Fruit fly (Drosophila melanogaster) whole organism, embryonic: ENCODE measurements around the gene CG14431.

ENCODE experiments used
- CG10147 ChIP-seq: fragments of 200-800 bp; sonication (Bioruptor generic); optimal IDR thresholded peaks from 2 replicates; lab custom pipeline; 2019; ENCODE audit warnings: missing biosample characterization, mild to moderate bottlenecking, missing genetic modification characterization, moderate library complexity
- CG11247 ChIP-seq: fragments of 200-800 bp; sonication (Bioruptor generic); IDR thresholded peaks from 2 replicates; pipeline ENCODE4 v1.3.6; 2022; ENCODE audit warnings: missing biosample characterization, missing genetic modification characterization
- CG11456 ChIP-seq: fragments of 200-800 bp; sonication (Bioruptor generic); IDR thresholded peaks from 3 replicates; pipeline ENCODE4 v1.3.6; 2022; ENCODE audit warnings: missing biosample characterization, missing genetic modification characterization
- CG13424 ChIP-seq: fragments of 200-800 bp; sonication (Bioruptor generic); optimal IDR thresholded peaks from 2 replicates; lab custom pipeline; 2019; ENCODE audit warnings: missing biosample characterization, mild to moderate bottlenecking, missing genetic modification characterization, moderate library complexity
- CG14965 ChIP-seq: fragments of 200-800 bp; sonication (Bioruptor generic); optimal IDR thresholded peaks from 2 replicates; lab custom pipeline; 2016; ENCODE audit warnings: missing biosample characterization, missing genetic modification characterization, borderline replicate concordance
- CG15601 ChIP-seq: fragments of 200-800 bp; sonication (Bioruptor generic); optimal IDR thresholded peaks from 3 replicates; lab custom pipeline; 2019; ENCODE audit warnings: missing biosample characterization, mild to moderate bottlenecking, missing genetic modification characterization, moderate library complexity
- CG1603 ChIP-seq: fragments of 200-800 bp; sonication (Bioruptor generic); optimal IDR thresholded peaks from 2 replicates; lab custom pipeline; 2019; ENCODE audit warnings: missing biosample characterization, mild to moderate bottlenecking, missing genetic modification characterization, moderate library complexity
- CG16779 ChIP-seq: fragments of 200-800 bp; sonication (Bioruptor generic); IDR thresholded peaks from 2 replicates; pipeline ENCODE4 v1.3.6; 2022; ENCODE audit warnings: missing biosample characterization, missing genetic modification characterization
- CG16863 ChIP-seq: fragments of 200-800 bp; sonication (Bioruptor generic); optimal IDR thresholded peaks from 3 replicates; lab custom pipeline; 2016; ENCODE audit warnings: missing biosample characterization, missing genetic modification characterization
- CG17328 ChIP-seq: fragments of 200-800 bp; sonication (Bioruptor generic); IDR thresholded peaks from 2 replicates; pipeline ENCODE4 v1.3.6; 2022; ENCODE audit warnings: missing biosample characterization, missing genetic modification characterization
- CG17802 ChIP-seq: fragments of 200-800 bp; sonication (Bioruptor generic); optimal IDR thresholded peaks from 2 replicates; lab custom pipeline; 2018; ENCODE audit warnings: missing biosample characterization, mild to moderate bottlenecking, missing genetic modification characterization, moderate library complexity
- CG2202 ChIP-seq: fragments of 200-800 bp; sonication (Bioruptor generic); optimal IDR thresholded peaks from 2 replicates; lab custom pipeline; 2018; ENCODE audit warnings: missing biosample characterization, mild to moderate bottlenecking, missing genetic modification characterization
- CG33557 ChIP-seq: fragments of 200-800 bp; sonication (Bioruptor generic); optimal IDR thresholded peaks from 2 replicates; lab custom pipeline; 2019; ENCODE audit warnings: missing biosample characterization, mild to moderate bottlenecking, missing genetic modification characterization, moderate library complexity
- CG4820 ChIP-seq: fragments of 200-800 bp; sonication (Bioruptor generic); optimal IDR thresholded peaks from 3 replicates; lab custom pipeline; 2016; ENCODE audit warnings: missing biosample characterization, missing genetic modification characterization
- CG6254 ChIP-seq: fragments of 200-800 bp; sonication (Bioruptor generic); optimal IDR thresholded peaks from 3 replicates; lab custom pipeline; 2017; ENCODE audit warnings: mild to moderate bottlenecking, missing biosample characterization, missing genetic modification reagents, missing genetic modification characterization
- CG6689 ChIP-seq: fragments of 200-800 bp; sonication (Bioruptor generic); IDR thresholded peaks from 2 replicates; pipeline ENCODE4 v1.3.6; 2022; ENCODE audit warnings: missing biosample characterization, missing genetic modification characterization
- CG6813 ChIP-seq: fragments of 200-800 bp; sonication (Bioruptor generic); optimal IDR thresholded peaks from 2 replicates; lab custom pipeline; 2017; ENCODE audit warnings: missing biosample characterization, missing genetic modification characterization, mild to moderate bottlenecking, moderate library complexity, missing genetic modification reagents
- CG7786 ChIP-seq: fragments of 200-800 bp; sonication (Bioruptor generic); optimal IDR thresholded peaks from 2 replicates; lab custom pipeline; 2016; ENCODE audit warnings: missing biosample characterization, missing genetic modification characterization
- CG8089 ChIP-seq: fragments of 200-800 bp; sonication (Bioruptor generic); optimal IDR thresholded peaks from 3 replicates; lab custom pipeline; 2016; ENCODE audit warnings: missing biosample characterization, missing genetic modification characterization
- CG8478 ChIP-seq: fragments of >200 bp; optimal IDR thresholded peaks from 2 replicates; lab custom pipeline; 2018
- Dp ChIP-seq: fragments of 200-800 bp; sonication (Bioruptor generic); optimal IDR thresholded peaks from 2 replicates; lab custom pipeline; 2018; ENCODE audit warnings: missing biosample characterization, mild to moderate bottlenecking, missing genetic modification characterization, moderate library complexity
- HmgD ChIP-seq: fragments of 200-800 bp; sonication (Bioruptor generic); optimal IDR thresholded peaks from 3 replicates; lab custom pipeline; 2016; ENCODE audit warnings: missing biosample characterization, missing genetic modification characterization
- Hr51 ChIP-seq, 2 experiments: fragments of 200-800 bp; sonication (Bioruptor generic); optimal IDR thresholded peaks; 2 replicates in 1 of 2; 3 replicates in 1 of 2; lab custom pipeline; 2016 to 2018; ENCODE audit warnings: missing biosample characterization in 2 of 2, missing genetic modification characterization in 2 of 2, mild to moderate bottlenecking in 1 of 2, moderate library complexity in 1 of 2
- Hr78 ChIP-seq, 2 experiments: fragments of 200-800 bp in 1 of 2; fragments of >200 bp in 1 of 2; sonication (Bioruptor generic) in 1 of 2; optimal IDR thresholded peaks; 2 replicates each; lab custom pipeline; 2017 to 2019; ENCODE audit warnings: missing biosample characterization in 2 of 2, missing genetic modification characterization in 2 of 2, mild to moderate bottlenecking in 1 of 2, moderate library complexity in 1 of 2
- Mad ChIP-seq: fragments of 200-800 bp; sonication (Bioruptor generic); optimal IDR thresholded peaks from 2 replicates; lab custom pipeline; 2016; ENCODE audit warnings: missing biosample characterization, missing genetic modification characterization
- NC2β ChIP-seq: fragments of 200-800 bp; sonication (Bioruptor generic); optimal IDR thresholded peaks from 2 replicates; lab custom pipeline; 2016; ENCODE audit warnings: missing biosample characterization, missing genetic modification characterization
- Nf-YC ChIP-seq: fragments of 200-800 bp; optimal IDR thresholded peaks from 3 replicates; lab custom pipeline; 2019; ENCODE audit warnings: missing biosample characterization, mild to moderate bottlenecking, missing genetic modification characterization, moderate library complexity
- Oli ChIP-seq: fragments of 200-800 bp; sonication (Bioruptor generic); optimal IDR thresholded peaks from 2 replicates; lab custom pipeline; 2018; ENCODE audit warnings: missing biosample characterization, mild to moderate bottlenecking, missing genetic modification characterization, moderate library complexity
- amos ChIP-seq: fragments of 200-800 bp; sonication (Bioruptor generic); IDR thresholded peaks from 2 replicates; pipeline ENCODE4 v1.3.6; 2022; ENCODE audit warnings: missing biosample characterization, missing genetic modification characterization; ENCODE audit not compliant: partially characterized antibody
- bcd ChIP-seq: fragments of 200-800 bp; sonication (Bioruptor generic); optimal IDR thresholded peaks from 2 replicates; lab custom pipeline; 2017; ENCODE audit warnings: missing biosample characterization, mild to moderate bottlenecking, missing genetic modification characterization
- klu ChIP-seq: fragments of 200-800 bp; sonication (Bioruptor generic); IDR thresholded peaks from 2 replicates; pipeline ENCODE4 v1.3.6; 2022; ENCODE audit warnings: missing biosample characterization, missing genetic modification characterization
- lab ChIP-seq: fragments of 200-800 bp; sonication (Bioruptor generic); optimal IDR thresholded peaks from 3 replicates; lab custom pipeline; 2017; ENCODE audit warnings: missing biosample characterization, missing genetic modification characterization, mild to moderate bottlenecking, moderate library complexity, missing genetic modification reagents
- lola ChIP-seq, 3 experiments: fragments of >200 bp in 2 of 3; fragments of 200-800 bp in 1 of 3; sonication (Bioruptor generic) in 1 of 3; optimal IDR thresholded peaks; 2 replicates each; lab custom pipeline; 2017 to 2019; ENCODE audit warnings: missing biosample characterization in 3 of 3, missing genetic modification characterization in 3 of 3, mild to moderate bottlenecking in 1 of 3, moderate library complexity in 1 of 3
- lov ChIP-seq, 2 experiments: fragments of 200-800 bp in 1 of 2; fragments of >200 bp in 1 of 2; sonication (Bioruptor generic) in 1 of 2; IDR thresholded peaks in 1 of 2; optimal IDR thresholded peaks in 1 of 2; 2 replicates in 1 of 2; 3 replicates in 1 of 2; pipeline versions ENCODE4 v1.3.6 to Lab custom; 2017 to 2022; ENCODE audit warnings: missing biosample characterization in 1 of 2, missing genetic modification characterization in 1 of 2
- mam ChIP-seq: fragments of 200-800 bp; sonication (Bioruptor generic); optimal IDR thresholded peaks from 3 replicates; lab custom pipeline; 2016; ENCODE audit warnings: missing biosample characterization, missing genetic modification characterization
- mirr ChIP-seq: fragments of 200-800 bp; sonication (Bioruptor generic); optimal IDR thresholded peaks from 3 replicates; lab custom pipeline; 2018; ENCODE audit warnings: missing biosample characterization, mild to moderate bottlenecking, missing genetic modification characterization
- oc ChIP-seq: fragments of 200-800 bp; sonication (Bioruptor generic); optimal IDR thresholded peaks from 2 replicates; lab custom pipeline; 2018; ENCODE audit warnings: missing biosample characterization, mild to moderate bottlenecking, missing genetic modification characterization, moderate library complexity
- pan ChIP-seq, 4 experiments: fragments of >200 bp in 3 of 4; fragments of 200-800 bp in 1 of 4; sonication (Bioruptor generic) in 1 of 4; optimal IDR thresholded peaks in 3 of 4; IDR thresholded peaks in 1 of 4; 2 replicates each; pipeline versions ENCODE4 v1.3.6 to Lab custom; 2017 to 2022; ENCODE audit warnings: missing biosample characterization in 2 of 4, missing genetic modification characterization in 2 of 4, mixed read lengths in 1 of 4
- pho ChIP-seq: fragments of 200-800 bp; sonication (Bioruptor generic); optimal IDR thresholded peaks from 2 replicates; lab custom pipeline; 2016; ENCODE audit warnings: missing biosample characterization, missing genetic modification characterization
- ro ChIP-seq: fragments of 200-800 bp; sonication (Bioruptor generic); IDR thresholded peaks from 2 replicates; pipeline ENCODE4 v1.3.6; 2022; ENCODE audit warnings: missing biosample characterization, missing genetic modification characterization
- sc ChIP-seq, 3 experiments: fragments of >200 bp in 2 of 3; fragments of 200-800 bp in 1 of 3; sonication (Bioruptor generic) in 1 of 3; optimal IDR thresholded peaks; 2 replicates in 2 of 3; 3 replicates in 1 of 3; lab custom pipeline; 2017; ENCODE audit warnings: mild to moderate bottlenecking in 1 of 3, missing biosample characterization in 1 of 3, missing genetic modification characterization in 1 of 3, missing genetic modification reagents in 1 of 3
- slou ChIP-seq: fragments of 200-800 bp; sonication (Bioruptor generic); optimal IDR thresholded peaks from 3 replicates; lab custom pipeline; 2016; ENCODE audit warnings: missing biosample characterization, missing genetic modification characterization
- tin ChIP-seq: fragments of 200-800 bp; sonication (Bioruptor generic); optimal IDR thresholded peaks from 3 replicates; lab custom pipeline; 2016; ENCODE audit warnings: missing biosample characterization, missing genetic modification characterization
- zen ChIP-seq: fragments of 200-800 bp; sonication (Bioruptor generic); optimal IDR thresholded peaks from 3 replicates; lab custom pipeline; 2018; ENCODE audit warnings: missing biosample characterization, mild to moderate bottlenecking, missing genetic modification characterization, moderate library complexity
- zf30C ChIP-seq: fragments of 200-800 bp; sonication (Bioruptor generic); optimal IDR thresholded peaks from 3 replicates; lab custom pipeline; 2018; ENCODE audit warnings: missing biosample characterization, mild to moderate bottlenecking, missing genetic modification characterization

Gene CG14431

dm6 chrX:6997653-6998491 is 89.8 kb downstream of the CG14431 start (continued):
- peak in 1 of 2 experiments; percentile 10 for TF ChIP-seq Hr78 (GFP tag; optimal IDR thresholded peaks at IDR 0.05; lab: Kevin White, UChicago)
- TF ChIP-seq tin (GFP tag; lab: Kevin White, UChicago): no peak
- TF ChIP-seq pho (GFP tag; lab: Kevin White, UChicago): no peak
- no peak for TF ChIP-seq ro (GFP tag; lab: Robert Waterston, UW)
- TF ChIP-seq CG11247 (GFP tag; lab: Robert Waterston, UW): no peak
- TF ChIP-seq CG16863 (GFP tag; lab: Kevin White, UChicago): peak; percentile 31
- peak; percentile 55 for TF ChIP-seq CG15601 (tag; lab: Kevin White, UChicago)
- TF ChIP-seq CG6689 (GFP tag; lab: Robert Waterston, UW): peak; percentile 37
- TF ChIP-seq CG7786: no peak
- TF ChIP-seq CG17328 (GFP tag; lab: Robert Waterston, UW): peak; percentile 22; the same call in 1 of the 2 replicates
- peak; percentile 35 for TF ChIP-seq CG13424
- no peak for TF ChIP-seq NC2β
- TF ChIP-seq amos (GFP tag; lab: Robert Waterston, UW): no peak
- TF ChIP-seq CG6254 (GFP tag; lab: Kevin White, UChicago): peak; percentile 33
- no peak for TF ChIP-seq CG8478 (lab: Kevin White, UChicago)
- no peak for TF ChIP-seq Dp (GFP tag; lab: Kevin White, UChicago)
- TF ChIP-seq CG17802 (tag; lab: Kevin White, UChicago): peak; percentile 6
- TF ChIP-seq pan (optimal IDR thresholded peaks at IDR 0.05; lab: Kevin White, UChicago): no peak
- TF ChIP-seq pan (GFP tag; optimal IDR thresholded peaks at IDR 0.05 in 1 of 2, IDR thresholded peaks at IDR 0.05 in 1 of 2): peak in 1 of 2 experiments; percentile 5
- TF ChIP-seq lab (GFP tag; lab: Kevin White, UChicago): no peak
- TF ChIP-seq zf30C (GFP tag; lab: Kevin White, UChicago): no peak
- no peak for TF ChIP-seq HmgD
- peak in 1 of 2 experiments; percentile 21 for TF ChIP-seq Hr51 (GFP tag; optimal IDR thresholded peaks at IDR 0.05; lab: Kevin White, UChicago)
- TF ChIP-seq CG2202 (tag; lab: Kevin White, UChicago): no peak
- peak; percentile 58 for TF ChIP-seq zen (tag; lab: Kevin White, UChicago)
- no peak for TF ChIP-seq mam (GFP tag; lab: Kevin White, UChicago)
- peak; percentile 12 for TF ChIP-seq oc (tag; lab: Kevin White, UChicago)
- peak; percentile 0 for TF ChIP-seq CG4820 (GFP tag; lab: Kevin White, UChicago)
- TF ChIP-seq CG11456 (GFP tag; lab: Robert Waterston, UW): no peak
- TF ChIP-seq Oli (tag; lab: Kevin White, UChicago): peak; percentile 61
- TF ChIP-seq sc (optimal IDR thresholded peaks at IDR 0.05; lab: Kevin White, UChicago): no peak
- TF ChIP-seq sc (GFP tag; optimal IDR thresholded peaks at IDR 0.05; lab: Kevin White, UChicago): peak; percentile 32
- TF ChIP-seq CG16779 (GFP tag; lab: Robert Waterston, UW): no peak
- no peak for TF ChIP-seq klu (GFP tag; lab: Robert Waterston, UW)
- TF ChIP-seq CG10147 (GFP tag; lab: Kevin White, UChicago): no peak
- TF ChIP-seq CG1603 (tag; lab: Kevin White, UChicago): peak; percentile 4
- no peak for TF ChIP-seq CG14965 (GFP tag; lab: Kevin White, UChicago)
- no peak for TF ChIP-seq lov (optimal IDR thresholded peaks at IDR 0.05; lab: Kevin White, UChicago)
- no peak for TF ChIP-seq lov (GFP tag; IDR thresholded peaks at IDR 0.05; lab: Robert Waterston, UW)
- no peak for TF ChIP-seq CG6813
- peak; percentile 19 for TF ChIP-seq bcd (GFP tag; lab: Kevin White, UChicago)
- no peak for TF ChIP-seq slou (GFP tag; lab: Kevin White, UChicago)
- no peak for TF ChIP-seq Nf-YC (tag; lab: Kevin White, UChicago)
- TF ChIP-seq mirr (GFP tag; lab: Kevin White, UChicago): no peak
- no peak for TF ChIP-seq CG8089 (GFP tag; lab: Kevin White, UChicago)
- TF ChIP-seq CG33557: peak; percentile 38
- peak in 1 of 3 experiments; percentile 63 for TF ChIP-seq lola (GFP tag; optimal IDR thresholded peaks at IDR 0.05; lab: Kevin White, UChicago)
- no peak for TF ChIP-seq Mad (GFP tag; lab: Kevin White, UChicago)
